Fruit fly (Drosophila melanogaster) whole organism, embryonic: ENCODE results near the gene wus.

Source experiments
- Asciz ChIP-seq: fragments of 200-800 bp; sonication (Bioruptor generic); optimal IDR thresholded peaks from 2 replicates; lab custom pipeline; 2017; ENCODE audit warnings: missing biosample characterization, mild to moderate bottlenecking, missing genetic modification characterization, missing genetic modification reagents
- Blimp-1 ChIP-seq: fragments of 200-800 bp; sonication (Bioruptor generic); optimal IDR thresholded peaks from 3 replicates; lab custom pipeline; 2018; ENCODE audit warnings: missing biosample characterization, missing genetic modification characterization, mild to moderate bottlenecking, moderate library complexity, missing genetic modification reagents
- CG12769 ChIP-seq: fragments of 200-800 bp; sonication (Bioruptor generic); optimal IDR thresholded peaks from 2 replicates; lab custom pipeline; 2019; ENCODE audit warnings: missing biosample characterization, mild to moderate bottlenecking, missing genetic modification characterization, moderate library complexity
- CG13296 ChIP-seq: fragments of 200-800 bp; sonication (Bioruptor generic); optimal IDR thresholded peaks from 3 replicates; lab custom pipeline; 2018; ENCODE audit warnings: missing biosample characterization, mild to moderate bottlenecking, missing genetic modification characterization
- CG14441 ChIP-seq: fragments of 200-800 bp; sonication (Bioruptor generic); IDR thresholded peaks from 2 replicates; pipeline ENCODE4 v1.3.6; 2022; ENCODE audit warnings: missing biosample characterization, missing genetic modification characterization
- CG16863 ChIP-seq: fragments of 200-800 bp; sonication (Bioruptor generic); optimal IDR thresholded peaks from 3 replicates; lab custom pipeline; 2016; ENCODE audit warnings: missing biosample characterization, missing genetic modification characterization
- CG18476 ChIP-seq: fragments of 200-800 bp; sonication (Bioruptor generic); optimal IDR thresholded peaks from 2 replicates; lab custom pipeline; 2016; ENCODE audit warnings: missing biosample characterization, mild to moderate bottlenecking, missing genetic modification characterization
- CG18599 ChIP-seq: fragments of 200-800 bp; sonication (Bioruptor generic); optimal IDR thresholded peaks from 3 replicates; lab custom pipeline; 2017; ENCODE audit warnings: missing biosample characterization, missing genetic modification characterization, mild to moderate bottlenecking, moderate library complexity, missing genetic modification reagents
- CG18619 ChIP-seq: fragments of 200-800 bp; sonication (Bioruptor generic); optimal IDR thresholded peaks from 3 replicates; lab custom pipeline; 2017; ENCODE audit warnings: missing biosample characterization, mild to moderate bottlenecking, missing genetic modification characterization
- CG18764 ChIP-seq: fragments of 200-800 bp; sonication (Bioruptor generic); optimal IDR thresholded peaks from 3 replicates; lab custom pipeline; 2016; ENCODE audit warnings: missing biosample characterization, missing genetic modification characterization
- CG2116 ChIP-seq: fragments of 200-800 bp; sonication (Bioruptor generic); optimal IDR thresholded peaks from 3 replicates; lab custom pipeline; 2018; ENCODE audit warnings: missing biosample characterization, mild to moderate bottlenecking, missing genetic modification characterization
- CG2678 ChIP-seq: fragments of 200-800 bp; sonication (Bioruptor generic); optimal IDR thresholded peaks from 3 replicates; lab custom pipeline; 2019; ENCODE audit warnings: missing biosample characterization, mild to moderate bottlenecking, missing genetic modification characterization, moderate library complexity
- CG3407 ChIP-seq: fragments of 200-800 bp; sonication (Bioruptor generic); optimal IDR thresholded peaks from 2 replicates; lab custom pipeline; 2018; ENCODE audit warnings: missing biosample characterization, mild to moderate bottlenecking, missing genetic modification characterization
- CG4360 ChIP-seq: fragments of 200-800 bp; sonication (Bioruptor generic); IDR thresholded peaks from 2 replicates; pipeline ENCODE4 v1.3.6; 2022; ENCODE audit warnings: missing biosample characterization, missing genetic modification characterization
- CG6175 ChIP-seq: fragments of 200-800 bp; sonication (Bioruptor generic); IDR thresholded peaks from 3 replicates; pipeline ENCODE4 v1.3.6; 2022; ENCODE audit warnings: missing biosample characterization, missing genetic modification characterization
- CG7963 ChIP-seq: fragments of 200-800 bp; sonication (Bioruptor generic); IDR thresholded peaks from 3 replicates; pipeline ENCODE4 v1.3.6; 2022; ENCODE audit warnings: missing biosample characterization, missing genetic modification characterization; ENCODE audit not compliant: partially characterized antibody
- CG8089 ChIP-seq: fragments of 200-800 bp; sonication (Bioruptor generic); optimal IDR thresholded peaks from 3 replicates; lab custom pipeline; 2016; ENCODE audit warnings: missing biosample characterization, missing genetic modification characterization
- CG9817 ChIP-seq: fragments of 200-800 bp; sonication (Bioruptor generic); optimal IDR thresholded peaks from 2 replicates; lab custom pipeline; 2018; ENCODE audit warnings: missing biosample characterization, mild to moderate bottlenecking, missing genetic modification characterization, moderate library complexity
- Dfd ChIP-seq, 2 experiments: fragments of >200 bp; optimal IDR thresholded peaks; 2 replicates each; lab custom pipeline; 2017; ENCODE audit warnings: missing biosample characterization in 2 of 2, missing genetic modification characterization in 2 of 2
- Dip2 ChIP-seq: fragments of 200-800 bp; sonication (Bioruptor generic); IDR thresholded peaks from 2 replicates; pipeline ENCODE4 v1.3.6; 2022; ENCODE audit warnings: missing biosample characterization, missing genetic modification characterization
- Fer2 ChIP-seq: fragments of 200-800 bp; sonication (Bioruptor generic); optimal IDR thresholded peaks from 2 replicates; lab custom pipeline; 2018; ENCODE audit warnings: missing biosample characterization, mild to moderate bottlenecking, missing genetic modification characterization, moderate library complexity
- Jarid2 ChIP-seq: fragments of 200-800 bp; sonication (Bioruptor generic); optimal IDR thresholded peaks from 3 replicates; lab custom pipeline; 2017; ENCODE audit warnings: mild to moderate bottlenecking, missing biosample characterization, missing genetic modification reagents, missing genetic modification characterization
- Med ChIP-seq: fragments of 200-800 bp; sonication (Bioruptor generic); peaks from one replicate; lab custom pipeline; 2016; ENCODE audit warnings: missing biosample characterization, missing genetic modification characterization, mild to moderate bottlenecking, inconsistent platforms, moderate library complexity
- Meics ChIP-seq: fragments of 200-800 bp; sonication (Bioruptor generic); optimal IDR thresholded peaks from 2 replicates; lab custom pipeline; 2017; ENCODE audit warnings: missing biosample characterization, mild to moderate bottlenecking, missing genetic modification characterization
- NFAT ChIP-seq: fragments of 200-800 bp; sonication (Bioruptor generic); IDR thresholded peaks from 2 replicates; pipeline ENCODE4 v1.3.6; 2022; ENCODE audit warnings: missing biosample characterization, missing genetic modification characterization
- Nf-YA ChIP-seq: fragments of 200-800 bp; sonication (Bioruptor generic); IDR thresholded peaks from 2 replicates; pipeline ENCODE4 v1.3.6; 2022; ENCODE audit warnings: missing biosample characterization, missing genetic modification characterization
- PHDP ChIP-seq: fragments of 200-800 bp; sonication (Bioruptor generic); optimal IDR thresholded peaks from 3 replicates; lab custom pipeline; 2018; ENCODE audit warnings: missing biosample characterization, mild to moderate bottlenecking, missing genetic modification characterization, moderate library complexity
- Rfx ChIP-seq: fragments of 200-800 bp; sonication (Bioruptor generic); IDR thresholded peaks from 2 replicates; pipeline ENCODE4 v1.3.6; 2022; ENCODE audit warnings: missing biosample characterization, missing genetic modification characterization
- Spps ChIP-seq: fragments of 200-800 bp; sonication (Bioruptor generic); optimal IDR thresholded peaks from 2 replicates; lab custom pipeline; 2018; ENCODE audit warnings: missing biosample characterization, mild to moderate bottlenecking, missing genetic modification characterization
- Sry-δ ChIP-seq: fragments of 200-800 bp; sonication (Bioruptor generic); optimal IDR thresholded peaks from 2 replicates; lab custom pipeline; 2016; ENCODE audit warnings: missing biosample characterization, missing genetic modification characterization
- TFAM ChIP-seq: fragments of 200-800 bp; sonication (Bioruptor generic); optimal IDR thresholded peaks from 2 replicates; lab custom pipeline; 2017; ENCODE audit warnings: missing biosample characterization, missing genetic modification characterization, inconsistent platforms
- Trl ChIP-seq, 3 experiments: fragments of >200 bp in 2 of 3; fragments of 200-800 bp in 1 of 3; sonication (Bioruptor generic) in 1 of 3; optimal IDR thresholded peaks; 2 replicates in 1 of 3; 3 replicates in 2 of 3; lab custom pipeline; 2016 to 2017; ENCODE audit warnings: missing biosample characterization in 1 of 3, missing genetic modification characterization in 1 of 3
- aop ChIP-seq: fragments of 200-800 bp; sonication (Bioruptor generic); IDR thresholded peaks from 2 replicates; pipeline ENCODE4 v1.3.6; 2022; ENCODE audit warnings: missing biosample characterization, missing genetic modification characterization
- br ChIP-seq: fragments of >200 bp; optimal IDR thresholded peaks from 2 replicates; lab custom pipeline; 2017
- btn ChIP-seq: fragments of 200-800 bp; sonication (Bioruptor generic); optimal IDR thresholded peaks from 2 replicates; lab custom pipeline; 2016; ENCODE audit warnings: missing biosample characterization, missing genetic modification characterization
- croc ChIP-seq: fragments of 200-800 bp; sonication (Bioruptor generic); conservative IDR thresholded peaks from 3 replicates; pipeline ENCODE4 v1.3.6; 2022; ENCODE audit warnings: missing biosample characterization, missing genetic modification characterization
- crol ChIP-seq: fragments of 200-800 bp; sonication (Bioruptor generic); IDR thresholded peaks from 2 replicates; pipeline ENCODE4 v1.3.6; 2022; ENCODE audit warnings: missing biosample characterization, missing genetic modification characterization
- gfzf ChIP-seq: fragments of 200-800 bp; sonication (Bioruptor generic); optimal IDR thresholded peaks from 2 replicates; lab custom pipeline; 2016; ENCODE audit warnings: missing biosample characterization, mild to moderate bottlenecking, missing genetic modification characterization, moderate library complexity
- jing ChIP-seq: fragments of 200-800 bp; sonication (Bioruptor generic); optimal IDR thresholded peaks from 2 replicates; lab custom pipeline; 2018; ENCODE audit warnings: missing biosample characterization, mild to moderate bottlenecking, missing genetic modification characterization
- kay ChIP-seq: fragments of 200-800 bp; sonication (Bioruptor generic); optimal IDR thresholded peaks from 2 replicates; lab custom pipeline; 2016; ENCODE audit warnings: missing biosample characterization, missing genetic modification characterization
- luna ChIP-seq: fragments of 200-800 bp; sonication (Bioruptor generic); optimal IDR thresholded peaks from 2 replicates; lab custom pipeline; 2016; ENCODE audit warnings: missing biosample characterization, missing genetic modification characterization
- nerfin-2 ChIP-seq: fragments of 200-800 bp; sonication (Bioruptor generic); IDR thresholded peaks from 2 replicates; pipeline ENCODE4 v1.3.6; 2022; ENCODE audit warnings: missing biosample characterization, missing genetic modification characterization; ENCODE audit not compliant: partially characterized antibody
- oc ChIP-seq: fragments of 200-800 bp; sonication (Bioruptor generic); optimal IDR thresholded peaks from 2 replicates; lab custom pipeline; 2018; ENCODE audit warnings: missing biosample characterization, mild to moderate bottlenecking, missing genetic modification characterization, moderate library complexity
- sd ChIP-seq: fragments of 200-800 bp; sonication (Bioruptor generic); optimal IDR thresholded peaks from 3 replicates; lab custom pipeline; 2018; ENCODE audit warnings: missing biosample characterization, mild to moderate bottlenecking, missing genetic modification characterization, moderate library complexity
- slbo ChIP-seq: fragments of 200-800 bp; sonication (Bioruptor generic); IDR thresholded peaks from 2 replicates; pipeline ENCODE4 v1.3.6; 2022; ENCODE audit warnings: missing biosample characterization, missing genetic modification characterization
- sr ChIP-seq: fragments of 200-800 bp; sonication (Bioruptor generic); IDR thresholded peaks from 3 replicates; pipeline ENCODE4 v1.3.6; 2022; ENCODE audit warnings: missing biosample characterization, missing genetic modification characterization
- unpg ChIP-seq: fragments of 200-800 bp; sonication (Bioruptor generic); optimal IDR thresholded peaks from 3 replicates; lab custom pipeline; 2018; ENCODE audit warnings: missing biosample characterization, mild to moderate bottlenecking, missing genetic modification characterization, moderate library complexity
- zen ChIP-seq: fragments of 200-800 bp; sonication (Bioruptor generic); optimal IDR thresholded peaks from 3 replicates; lab custom pipeline; 2018; ENCODE audit warnings: missing biosample characterization, mild to moderate bottlenecking, missing genetic modification characterization, moderate library complexity

Gene wus

DNA sequence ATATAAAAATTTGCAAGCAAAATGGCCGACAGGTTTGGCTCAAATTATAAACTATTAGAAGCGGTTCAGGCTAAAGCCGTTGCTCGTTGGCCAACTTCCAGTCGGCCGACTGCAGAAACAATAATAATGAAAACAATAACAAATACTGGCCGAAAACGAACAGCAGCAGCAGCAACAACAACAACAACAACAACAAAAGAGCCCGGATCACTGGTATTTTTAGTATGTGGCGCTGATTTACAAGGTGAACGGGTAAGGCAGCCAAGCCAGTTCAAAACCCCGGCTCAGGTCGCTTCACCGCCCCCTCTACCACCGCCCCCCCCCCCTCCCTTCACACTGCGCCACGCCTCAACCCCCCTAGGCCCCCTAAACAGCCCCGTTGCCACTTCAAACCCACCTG, 40.4 kb downstream of the wus start (continued):
- TF ChIP-seq CG2678 (tag; lab: Kevin White, UChicago) (no peak), CG14441 (GFP tag; lab: Robert Waterston, UW) (no peak), luna (GFP tag; lab: Kevin White, UChicago) (no peak), CG16863 (GFP tag; lab: Kevin White, UChicago) (no peak), slbo (GFP tag; lab: Robert Waterston, UW) (no peak), sr (GFP tag; lab: Robert Waterston, UW) (no peak), Jarid2 (GFP tag; lab: Kevin White, UChicago) (no peak), CG6175 (GFP tag; lab: Robert Waterston, UW) (0 out of 3 replicates have a peak, but pooled peaks have one; percentile 40), crol (peak; percentile 82), Dfd (GFP tag; optimal IDR thresholded peaks at IDR 0.05; lab: Kevin White, UChicago) (no peak), nerfin-2 (GFP tag; lab: Robert Waterston, UW) (no peak), CG4360 (GFP tag; lab: Robert Waterston, UW) (peak; percentile 34; the same call in 1 of the 2 replicates), CG3407 (no peak), unpg (no peak), CG18476 (no peak), gfzf (no peak), CG12769 (peak; percentile 21), sd (peak; percentile 87), CG18619 (GFP tag; lab: Kevin White, UChicago) (no peak), Asciz (GFP tag; lab: Kevin White, UChicago) (no peak), Blimp-1 (GFP tag; lab: Kevin White, UChicago) (no peak)

DNA sequence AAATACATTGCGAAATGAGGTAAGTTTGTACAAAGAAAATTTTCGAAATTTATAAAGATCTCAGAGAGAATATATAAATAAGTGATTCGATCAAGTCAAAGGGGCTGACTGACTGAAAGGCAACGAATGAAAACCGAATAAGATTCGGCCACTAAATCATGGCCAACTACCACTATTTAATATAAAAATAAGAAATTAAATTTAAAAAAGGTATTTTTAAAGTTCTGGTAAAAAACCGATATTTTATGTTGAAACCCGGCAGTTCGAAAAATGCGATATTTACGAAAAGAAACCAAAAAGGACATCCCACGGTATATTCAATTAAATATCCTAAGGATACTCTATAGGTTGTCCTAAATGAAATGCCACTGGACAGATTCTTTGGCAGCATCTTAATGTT, 43.6 kb downstream of the wus start, which contains the start of gene CG33252:
Gene CG33252 (minus strand): TSS at position 101 of the 400 bp plus-strand sequence.
- TF ChIP-seq Trl (optimal IDR thresholded peaks at IDR 0.05; lab: Kevin White, UChicago) (no peak), Trl (GFP tag; optimal IDR thresholded peaks at IDR 0.05; lab: Kevin White, UChicago) (no peak), CG7963 (GFP tag; lab: Robert Waterston, UW) (no peak), Dip2 (GFP tag; lab: Robert Waterston, UW) (no peak), Sry-δ (GFP tag; lab: Kevin White, UChicago) (no peak), jing (GFP tag; lab: Kevin White, UChicago) (no peak), NFAT (GFP tag; lab: Robert Waterston, UW) (no peak), kay (GFP tag; lab: Kevin White, UChicago) (no peak), Asciz (GFP tag; lab: Kevin White, UChicago) (no peak), CG2116 (GFP tag; lab: Kevin White, UChicago) (no peak), CG8089 (GFP tag; lab: Kevin White, UChicago) (no peak)

DNA sequence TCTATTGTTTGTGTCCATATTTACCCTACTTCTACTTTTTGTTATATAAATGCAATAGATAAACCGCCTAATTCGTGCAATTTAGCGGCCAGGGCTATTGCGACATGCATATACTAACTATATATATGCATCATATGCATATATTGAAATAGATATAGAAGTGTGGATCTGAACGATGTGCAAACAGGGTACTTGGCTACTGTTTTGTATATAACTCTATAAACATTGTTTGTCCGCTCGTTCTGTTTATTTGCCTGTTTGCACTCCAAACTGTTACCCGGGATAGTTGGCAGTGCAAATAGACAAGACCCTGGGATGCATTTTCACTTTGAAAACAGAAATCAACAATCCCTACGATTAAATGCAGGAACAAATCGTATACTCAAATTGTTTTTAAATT, 47.6 kb downstream of the wus start:
- TF ChIP-seq croc (GFP tag; lab: Robert Waterston, UW) (no peak), btn (GFP tag; lab: Kevin White, UChicago) (no peak), br (no peak), Med (peak; percentile 28), CG9817 (no peak)

DNA sequence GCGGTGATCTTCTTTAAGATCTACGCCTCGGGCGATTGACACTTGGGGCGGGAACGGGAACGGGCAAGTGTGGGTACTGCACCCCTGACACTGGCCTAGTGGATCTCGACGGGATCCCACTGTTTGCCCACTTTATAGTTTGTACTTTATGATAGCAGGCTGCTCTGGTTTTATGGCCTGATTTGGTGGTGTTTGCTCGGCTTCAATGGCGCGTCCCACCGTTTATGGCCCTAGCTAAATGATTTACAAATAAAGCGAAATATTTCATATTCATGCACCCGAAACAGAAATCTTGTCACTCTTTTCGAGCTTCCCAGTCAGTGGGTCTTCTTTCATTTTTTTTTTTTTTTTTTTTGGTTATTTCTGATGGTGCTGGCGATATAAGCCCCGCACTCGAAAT, 50.1 kb downstream of the wus start:
- TF ChIP-seq oc (no peak), CG18764 (GFP tag; lab: Kevin White, UChicago) (no peak), CG13296 (GFP tag; lab: Kevin White, UChicago) (peak; percentile 57), CG18599 (GFP tag; lab: Kevin White, UChicago) (no peak), Fer2 (no peak), Spps (tag; lab: Kevin White, UChicago) (no peak), Nf-YA (GFP tag; lab: Robert Waterston, UW) (no peak), PHDP (peak; percentile 41), TFAM (GFP tag; lab: Kevin White, UChicago) (no peak), Rfx (GFP tag; lab: Robert Waterston, UW) (no peak), unpg (peak; percentile 28), Meics (GFP tag; lab: Kevin White, UChicago) (peak; percentile 10), zen (no peak), aop (GFP tag; lab: Robert Waterston, UW) (no peak)
